Worm (Caenorhabditis elegans) whole organism, young adult: ENCODE results near the gene srw-59.
"Not testable (repeated sequence)": the region's sequence is repeated elsewhere in the genome, so short reads cannot be mapped to it uniquely, and the experiment has no call there.

Experiments
- B0019.2 ChIP-seq: fragments of 200-800 bp; sonication (Bioruptor generic); conservative IDR thresholded peaks from 2 replicates; pipeline ENCODE4 v1.3.6; 2022; ENCODE audit warnings: missing genetic modification reagents, missing genetic modification characterization, missing compliant biosample characterization
- B0035.1 ChIP-seq: sonication (generic microtip); optimal IDR thresholded peaks from 2 replicates; lab custom pipeline; 2016; ENCODE audit warnings: missing genetic modification characterization, mild to moderate bottlenecking, missing compliant biosample characterization, missing genotype, missing genetic modification reagents
- B0261.1 ChIP-seq: sonication (generic microtip); optimal IDR thresholded peaks from 2 replicates; lab custom pipeline; 2016; ENCODE audit warnings: mild to moderate bottlenecking, missing genetic modification characterization, moderate library complexity, missing compliant biosample characterization
- D2030.7 ChIP-seq: fragments of 200-800 bp; sonication (Bioruptor generic); IDR thresholded peaks from 2 replicates; pipeline ENCODE4 v1.3.6; 2022; ENCODE audit warnings: missing genetic modification reagents, missing genetic modification characterization, missing compliant biosample characterization
- F37B4.10 ChIP-seq: fragments of 200-800 bp; sonication (Bioruptor generic); IDR thresholded peaks from 2 replicates; pipeline ENCODE4 v1.3.6; 2022; ENCODE audit warnings: missing genetic modification characterization, missing compliant biosample characterization
- F57C9.4 ChIP-seq: sonication (generic microtip); optimal IDR thresholded peaks from 2 replicates; lab custom pipeline; 2017; ENCODE audit warnings: mild to moderate bottlenecking, missing genetic modification characterization, missing compliant biosample characterization
- K11D2.4 ChIP-seq: fragments of 200-800 bp; sonication (Bioruptor generic); IDR thresholded peaks from 2 replicates; pipeline ENCODE4 v1.3.6; 2022; ENCODE audit warnings: missing genetic modification reagents, missing genetic modification characterization, missing compliant biosample characterization
- Y53F4B.3 ChIP-seq: fragments of 200-800 bp; sonication (Bioruptor generic); IDR thresholded peaks from 2 replicates; pipeline ENCODE4 v1.3.6; 2022; ENCODE audit warnings: missing genetic modification reagents, missing genetic modification characterization, missing compliant biosample characterization
- Y79H2A.3 ChIP-seq: fragments of 200-800 bp; sonication (Bioruptor generic); conservative IDR thresholded peaks from 2 replicates; pipeline ENCODE4 v1.3.6; 2022; ENCODE audit warnings: missing genetic modification reagents, missing genetic modification characterization, missing compliant biosample characterization
- atf-7 ChIP-seq: sonication (generic microtip); optimal IDR thresholded peaks from 2 replicates; lab custom pipeline; 2017; ENCODE audit warnings: mild to moderate bottlenecking, missing genetic modification characterization, missing compliant biosample characterization
- athp-1 ChIP-seq: sonication (generic microtip); optimal IDR thresholded peaks from 2 replicates; lab custom pipeline; 2017; ENCODE audit warnings: mild to moderate bottlenecking, missing genetic modification characterization, missing compliant biosample characterization
- attf-3 ChIP-seq: fragments of 200-800 bp; sonication (Bioruptor generic); conservative IDR thresholded peaks from 2 replicates; pipeline ENCODE4 v1.3.6; 2022; ENCODE audit warnings: missing genetic modification reagents, missing genetic modification characterization, missing compliant biosample characterization
- attf-6 ChIP-seq: fragments of 200-800 bp; sonication (Bioruptor generic); IDR thresholded peaks from 2 replicates; pipeline ENCODE4 v1.3.6; 2022; ENCODE audit warnings: missing genetic modification reagents, missing genetic modification characterization, missing compliant biosample characterization
- bed-2 ChIP-seq: fragments of 200-800 bp; sonication (Bioruptor generic); IDR thresholded peaks from 2 replicates; pipeline ENCODE4 v1.3.6; 2022; ENCODE audit warnings: missing genetic modification reagents, missing genetic modification characterization, missing compliant biosample characterization
- ceh-40 ChIP-seq: fragments of 200-800 bp; sonication (Bioruptor generic); IDR thresholded peaks from 2 replicates; pipeline ENCODE4 v1.3.6; 2022; ENCODE audit warnings: missing genetic modification characterization, missing compliant biosample characterization
- ceh-91 ChIP-seq: fragments of 200-800 bp; sonication (Bioruptor generic); IDR thresholded peaks from 2 replicates; pipeline ENCODE4 v1.3.6; 2022; ENCODE audit warnings: missing genetic modification reagents, missing genetic modification characterization, missing compliant biosample characterization
- chd-7 ChIP-seq: sonication (generic microtip); optimal IDR thresholded peaks from 2 replicates; lab custom pipeline; 2016; ENCODE audit warnings: mild to moderate bottlenecking, missing genetic modification characterization, moderate library complexity, missing compliant biosample characterization
- die-1 ChIP-seq: sonication (generic microtip); optimal IDR thresholded peaks from 2 replicates; lab custom pipeline; 2016; ENCODE audit warnings: missing genotype, mild to moderate bottlenecking, missing genetic modification characterization, missing compliant biosample characterization
- dox-1 ChIP-seq: fragments of 200-800 bp; sonication (Bioruptor generic); IDR thresholded peaks from 2 replicates; pipeline ENCODE4 v1.3.6; 2022; ENCODE audit warnings: missing genetic modification reagents, missing genetic modification characterization, missing compliant biosample characterization
- efl-1 ChIP-seq: fragments of 150-350 bp; optimal IDR thresholded peaks from 2 replicates; lab custom pipeline; 2014; ENCODE audit warnings: missing biosample characterization, missing genetic modification reagents, missing genetic modification characterization
- hlh-12 ChIP-seq: sonication (generic microtip); optimal IDR thresholded peaks from 2 replicates; lab custom pipeline; 2016; ENCODE audit warnings: missing genetic modification characterization, missing compliant biosample characterization
- hlh-26 ChIP-seq: fragments of 200-800 bp; sonication (Bioruptor generic); conservative IDR thresholded peaks from 2 replicates; pipeline ENCODE4 v1.3.6; 2022; ENCODE audit warnings: missing genetic modification reagents, missing genetic modification characterization, missing compliant biosample characterization
- hmg-20 ChIP-seq: fragments of 200-800 bp; sonication (Bioruptor generic); IDR thresholded peaks from 2 replicates; pipeline ENCODE4 v1.3.6; 2022; ENCODE audit warnings: missing genetic modification reagents, missing genetic modification characterization, missing compliant biosample characterization
- lag-1 ChIP-seq: fragments of 200-800 bp; sonication (Bioruptor generic); IDR thresholded peaks from 2 replicates; pipeline ENCODE4 v1.3.6; 2022; ENCODE audit warnings: missing genetic modification reagents, missing genetic modification characterization, missing compliant biosample characterization
- lin-26 ChIP-seq: fragments of 200-800 bp; sonication (Bioruptor generic); IDR thresholded peaks from 2 replicates; pipeline ENCODE4 v1.3.6; 2022; ENCODE audit warnings: missing genetic modification reagents, missing genetic modification characterization, missing compliant biosample characterization
- lir-1 ChIP-seq: fragments of 200-800 bp; sonication (Bioruptor generic); conservative IDR thresholded peaks from 2 replicates; pipeline ENCODE4 v1.3.6; 2022; ENCODE audit warnings: missing genetic modification reagents, missing genetic modification characterization, missing compliant biosample characterization
- lsl-1 ChIP-seq: fragments of 200-800 bp; sonication (Bioruptor generic); optimal IDR thresholded peaks from 2 replicates; lab custom pipeline; 2018; ENCODE audit warnings: mild to moderate bottlenecking, missing genetic modification characterization, moderate library complexity, missing compliant biosample characterization
- lsy-27 ChIP-seq: sonication (generic microtip); optimal IDR thresholded peaks from 2 replicates; lab custom pipeline; 2017; ENCODE audit warnings: missing genetic modification characterization, mild to moderate bottlenecking, missing compliant biosample characterization, antibody characterized with exemption, missing genotype, borderline replicate concordance; ENCODE audit not compliant: insufficient read depth
- madf-6 ChIP-seq: fragments of 200-800 bp; sonication (Bioruptor generic); IDR thresholded peaks from 2 replicates; pipeline ENCODE4 v1.3.6; 2022; ENCODE audit warnings: missing genetic modification reagents, missing genetic modification characterization, missing compliant biosample characterization
- mcd-1 ChIP-seq: fragments of 200-800 bp; sonication (Bioruptor generic); IDR thresholded peaks from 2 replicates; pipeline ENCODE4 v1.3.6; 2022; ENCODE audit warnings: missing genetic modification reagents, missing genetic modification characterization, missing compliant biosample characterization
- mel-28 ChIP-seq: sonication (generic microtip); optimal IDR thresholded peaks from 2 replicates; lab custom pipeline; 2016; ENCODE audit warnings: borderline replicate concordance, mild to moderate bottlenecking, missing genetic modification characterization, missing compliant biosample characterization
- mes-4 ChIP-seq: sonication (generic microtip); optimal IDR thresholded peaks from 2 replicates; lab custom pipeline; 2016; ENCODE audit warnings: missing genotype, missing genetic modification characterization, missing compliant biosample characterization
- nhr-120 ChIP-seq: fragments of 200-800 bp; sonication (Bioruptor generic); IDR thresholded peaks from 2 replicates; pipeline ENCODE4 v1.3.6; 2022; ENCODE audit warnings: missing genetic modification characterization, missing compliant biosample characterization
- nhr-179 ChIP-seq: sonication (generic microtip); optimal IDR thresholded peaks from 2 replicates; lab custom pipeline; 2016; ENCODE audit warnings: mild to moderate bottlenecking, missing genetic modification characterization, missing compliant biosample characterization
- nhr-27 ChIP-seq: fragments of 200-800 bp; sonication (Bioruptor generic); optimal IDR thresholded peaks from 2 replicates; lab custom pipeline; 2018; ENCODE audit warnings: mild to moderate bottlenecking, missing genetic modification characterization, moderate library complexity, missing compliant biosample characterization
- pbrm-1 ChIP-seq: fragments of 200-800 bp; sonication (Bioruptor generic); IDR thresholded peaks from 2 replicates; pipeline ENCODE4 v1.3.6; 2022; ENCODE audit warnings: missing genetic modification reagents, missing genetic modification characterization, missing compliant biosample characterization
- rpc-1 ChIP-seq, 2 experiments: fragments of 150-350 bp in 1 of 2; sonication (generic microtip) in 1 of 2; optimal IDR thresholded peaks; 2 replicates each; lab custom pipeline; 2014 to 2018; ENCODE audit warnings: missing biosample characterization in 1 of 2, missing genetic modification characterization in 1 of 2, missing genetic modification reagents in 1 of 2, missing genotype in 1 of 2
- snpc-3.4 ChIP-seq: sonication (generic microtip); optimal IDR thresholded peaks from 2 replicates; lab custom pipeline; 2017; ENCODE audit warnings: missing genetic modification characterization, mild to moderate bottlenecking, missing compliant biosample characterization, antibody characterized with exemption, moderate library complexity, missing genotype, missing genetic modification reagents
- tbx-9 ChIP-seq: sonication (generic microtip); optimal IDR thresholded peaks from 2 replicates; lab custom pipeline; 2016; ENCODE audit warnings: borderline replicate concordance, missing genetic modification characterization, inconsistent platforms, missing compliant biosample characterization

The srw-59 gene

ce11 chrV:15940254-15940653, 10.5 kb downstream of the srw-59 start, which contains the start of gene srw-55:
TSS of gene srw-55 (minus strand) at chrV:15940354.
- TF ChIP-seq ceh-40 (GFP tag; lab: Robert Waterston, UW), result no peak
- TF ChIP-seq mcd-1 (GFP tag; lab: Robert Waterston, UW), result no peak
- TF ChIP-seq die-1 (tag; lab: Kevin White, UChicago), result no peak
- no peak for TF ChIP-seq B0261.1
- TF ChIP-seq K11D2.4 (GFP tag; lab: Robert Waterston, UW), result no peak
- TF ChIP-seq attf-3 (GFP tag; lab: Robert Waterston, UW), result no peak
- no peak for TF ChIP-seq tbx-9 (tag; lab: Kevin White, UChicago)
- no peak for TF ChIP-seq madf-6 (GFP tag; lab: Robert Waterston, UW)
- TF ChIP-seq, all 124 proteins: peak for 0

- TF ChIP-seq lin-26 (GFP tag; lab: Robert Waterston, UW) (no peak), B0019.2 (no peak), rpc-1 (optimal IDR thresholded peaks at IDR 0.05; lab: Kevin White, UChicago) (no peak), rpc-1 (tag; optimal IDR thresholded peaks at IDR 0.05; lab: Kevin White, UChicago) (no peak), chd-7 (tag; lab: Kevin White, UChicago) (no peak), lag-1 (no peak), atf-7 (tag; lab: Kevin White, UChicago) (no peak), snpc-3.4 (tag; lab: Kevin White, UChicago) (no peak), F57C9.4 (tag; lab: Kevin White, UChicago) (no peak), Y79H2A.3 (GFP tag; lab: Robert Waterston, UW) (no peak), ceh-91 (GFP tag; lab: Robert Waterston, UW) (no peak), lsl-1 (no peak)
Measured at ce11 chrV:15932390-15932789, 18.4 kb downstream of the srw-59 start, which contains the start of gene srw-26. TSS of gene srw-26 (minus strand) at chrV:15932490.

ce11 chrV:15929882-15930281, 20.9 kb downstream of the srw-59 start, which contains the start of gene srbc-77:
TSS of gene srbc-77 (plus strand) at chrV:15930182.
- TF ChIP-seq hlh-26 (GFP tag; lab: Robert Waterston, UW); Y79H2A.3 (GFP tag; lab: Robert Waterston, UW); bed-2: not testable (repeated sequence)

- no peak for TF ChIP-seq efl-1
- TF ChIP-seq pbrm-1 (GFP tag; lab: Robert Waterston, UW), result no peak
- TF ChIP-seq B0019.2, result no peak
- no peak for TF ChIP-seq nhr-120 (GFP tag; lab: Robert Waterston, UW)
- TF ChIP-seq lag-1, result no peak
- TF ChIP-seq attf-6 (GFP tag; lab: Robert Waterston, UW), result no peak
- no peak for TF ChIP-seq athp-1 (tag; lab: Kevin White, UChicago)
- TF ChIP-seq hlh-12, result no peak
- TF ChIP-seq dox-1 (GFP tag; lab: Robert Waterston, UW), result no peak
- TF ChIP-seq lsl-1, result no peak
- no peak for TF ChIP-seq chd-7 (tag; lab: Kevin White, UChicago)
- no peak for TF ChIP-seq mel-28 (tag; lab: Kevin White, UChicago)
- TF ChIP-seq nhr-27 (tag; lab: Kevin White, UChicago), result no peak
- TF ChIP-seq mes-4, result no peak
- no peak for TF ChIP-seq lsy-27 (tag; lab: Kevin White, UChicago)
Measured at ce11 chrV:15928325-15928724, 22.5 kb downstream of the srw-59 start, which contains the start of gene pzf-1. TSS of gene pzf-1 (minus strand) at chrV:15928425.

- TF ChIP-seq lir-1 (no peak), Y53F4B.3 (GFP tag; lab: Robert Waterston, UW) (no peak), nhr-179 (tag; lab: Kevin White, UChicago) (no peak), nhr-27 (tag; lab: Kevin White, UChicago) (no peak), B0035.1 (tag; lab: Kevin White, UChicago) (no peak), F57C9.4 (tag; lab: Kevin White, UChicago) (no peak), F37B4.10 (GFP tag; lab: Robert Waterston, UW) (no peak), hmg-20 (GFP tag; lab: Robert Waterston, UW) (no peak), ceh-40 (GFP tag; lab: Robert Waterston, UW) (no peak), D2030.7 (GFP tag; lab: Robert Waterston, UW) (no peak)
Measured at ce11 chrV:15924307-15924706, 26.5 kb downstream of the srw-59 start, which contains the start of gene nhr-108. TSS of gene nhr-108 (minus strand) at chrV:15924472.
